Worm (Caenorhabditis elegans) whole organism, L4 larva: ENCODE results near the gene nfi-1.

Experiments
- R02D3.7 ChIP-seq: fragments of 150-350 bp; sonication (generic microtip); optimal IDR thresholded peaks from 3 replicates; lab custom pipeline; 2014; ENCODE audit warnings: missing biosample characterization, missing genetic modification characterization
- pha-4 ChIP-seq, 2 experiments: fragments of 150-350 bp in 1 of 2; fragments of 200-800 bp in 1 of 2; sonication (Bioruptor generic) in 1 of 2; IDR thresholded peaks in 1 of 2; optimal IDR thresholded peaks in 1 of 2; 2 replicates each; pipeline versions ENCODE4 v1.3.6 to Lab custom; 2014 to 2022; ENCODE audit warnings: missing genetic modification characterization in 2 of 2, missing genetic modification reagents in 2 of 2, missing biosample characterization in 1 of 2, missing compliant biosample characterization in 1 of 2
- spr-3 ChIP-seq: fragments of 200-800 bp; sonication (Bioruptor generic); optimal IDR thresholded peaks from 2 replicates; lab custom pipeline; 2018; ENCODE audit warnings: mild to moderate bottlenecking, missing genetic modification characterization, missing compliant biosample characterization
- zag-1 ChIP-seq: fragments of 150-350 bp; optimal IDR thresholded peaks from 2 replicates; lab custom pipeline; 2014; ENCODE audit warnings: missing biosample characterization, missing genetic modification characterization
- zip-2 ChIP-seq: fragments of 150-350 bp; optimal IDR thresholded peaks from 2 replicates; lab custom pipeline; 2014; ENCODE audit warnings: missing biosample characterization, missing genetic modification characterization

DNA sequence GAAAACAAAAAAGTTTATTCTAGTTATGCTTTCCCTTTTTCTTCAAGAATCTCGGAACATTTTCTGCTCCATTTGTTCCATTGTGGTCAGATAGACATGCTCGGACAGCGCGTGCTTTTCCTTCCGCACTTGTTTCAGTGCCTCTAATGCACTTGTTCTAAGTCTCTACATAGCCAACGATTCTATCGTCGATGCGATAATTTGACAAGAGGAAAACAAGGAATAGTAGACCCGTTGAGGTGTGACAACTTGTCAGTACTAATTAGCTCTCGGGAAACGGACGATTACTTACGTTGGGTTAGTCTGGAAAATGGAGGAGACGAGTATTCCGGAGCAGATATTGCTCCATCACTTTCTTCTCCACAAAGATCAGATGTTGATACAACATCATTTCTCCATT lies 50.3 kb downstream of the nfi-1 start:
- no peak for TF ChIP-seq zag-1 (tag; lab: Kevin White, UChicago)
- TF ChIP-seq zip-2 (tag; lab: Kevin White, UChicago) = no peak
- TF ChIP-seq R02D3.7 (tag; lab: Kevin White, UChicago) = no peak
- TF ChIP-seq pha-4 (GFP tag; IDR thresholded peaks at IDR 0.05; lab: Robert Waterston, UW) = no peak
- no peak for TF ChIP-seq pha-4 (tag; optimal IDR thresholded peaks at IDR 0.05; lab: Kevin White, UChicago)
- TF ChIP-seq spr-3 (GFP tag; lab: Kevin White, UChicago) = no peak
